Worm (Caenorhabditis elegans): ENCODE results near the gene emb-8.

emb-8 gene

DNA sequence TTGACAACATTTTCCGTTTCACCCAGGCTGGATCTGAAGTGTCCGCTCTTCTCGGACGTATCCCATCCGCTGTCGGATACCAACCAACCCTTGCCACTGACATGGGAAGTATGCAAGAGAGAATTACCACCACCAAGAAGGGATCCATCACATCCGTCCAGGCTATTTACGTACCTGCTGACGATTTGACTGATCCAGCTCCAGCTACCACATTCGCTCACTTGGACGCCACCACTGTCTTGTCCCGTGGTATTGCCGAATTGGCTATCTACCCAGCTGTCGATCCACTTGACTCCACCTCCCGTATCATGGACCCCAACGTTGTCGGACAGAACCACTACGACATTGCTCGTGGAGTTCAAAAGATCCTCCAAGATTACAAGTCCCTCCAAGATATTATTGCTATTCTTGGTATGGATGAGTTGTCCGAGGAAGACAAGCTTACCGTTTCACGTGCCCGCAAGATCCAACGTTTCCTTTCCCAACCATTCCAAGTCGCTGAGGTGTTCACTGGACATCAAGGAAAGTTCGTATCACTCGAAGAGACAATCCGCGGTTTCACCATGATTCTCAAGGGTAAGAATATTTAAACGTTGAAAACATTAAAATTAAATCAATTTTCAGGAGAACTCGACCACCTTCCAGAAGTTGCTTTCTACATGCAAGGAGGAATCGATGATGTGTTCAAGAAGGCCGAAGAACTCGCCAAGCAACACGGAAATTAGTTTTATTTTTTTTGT lies 30.2 kb upstream of the emb-8 start:
- no peak for TF ChIP-seq nhr-25 (tag; optimal IDR thresholded peaks at IDR 0.05)
- peak; percentile 35 for TF ChIP-seq nhr-23 (tag; optimal IDR thresholded peaks at IDR 0.05)
- TF ChIP-seq sma-3 (GFP tag; optimal IDR thresholded peaks at IDR 0.05), result no peak

ce11 chrIII:5228839-5229238 lies 29.4 kb upstream of the emb-8 start:
- TF ChIP-seq ZK546.5 (tag; optimal IDR thresholded peaks at IDR 0.05) (no peak), sem-4 (tag; optimal IDR thresholded peaks at IDR 0.05) (no peak), ceh-16 (tag; optimal IDR thresholded peaks at IDR 0.05) (no peak), crh-2 (tag; optimal IDR thresholded peaks at IDR 0.05) (no peak), peb-1 (tag; optimal IDR thresholded peaks at IDR 0.05) (no peak), ztf-1 (GFP tag; conservative IDR thresholded peaks at IDR 0.05) (no peak), Y55F3AM.14 (GFP tag; optimal IDR thresholded peaks at IDR 0.05) (no peak), nhr-6 (tag; optimal IDR thresholded peaks at IDR 0.05) (no peak), nhr-11 (tag; optimal IDR thresholded peaks at IDR 0.05) (no peak), nhr-129 (tag; optimal IDR thresholded peaks at IDR 0.05) (no peak), lin-11 (tag; optimal IDR thresholded peaks at IDR 0.05) (no peak), unc-62 (GFP tag; optimal IDR thresholded peaks at IDR 0.05) (no peak), unc-55 (GFP tag; optimal IDR thresholded peaks at IDR 0.05) (no peak), skn-1 (tag; optimal IDR thresholded peaks at IDR 0.05) (no peak), sma-9 (GFP tag; optimal IDR thresholded peaks at IDR 0.05) (no peak), sma-9 (tag; optimal IDR thresholded peaks at IDR 0.05) (no peak), aly-2 (tag; optimal IDR thresholded peaks at IDR 0.05) (no peak), lin-39 (tag; optimal IDR thresholded peaks at IDR 0.05) (no peak), nhr-23 (tag; optimal IDR thresholded peaks at IDR 0.05) (no peak), C34F6.9 (tag; optimal IDR thresholded peaks at IDR 0.05) (no peak)

ce11 chrIII:5227831-5228467 lies 28.5 kb upstream of the emb-8 start, which contains the start of the genes C34E10.12, C34E10.10 and atp-2:
Gene C34E10.12, minus strand, starts transcription at chrIII:5227881.
Gene C34E10.10, minus strand, starts transcription at chrIII:5227884.
Gene atp-2, plus strand, starts transcription at chrIII:5228417.
- TF ChIP-seq ZK546.5 (tag; optimal IDR thresholded peaks at IDR 0.05) (peak; percentile 3), lsy-2 (tag; optimal IDR thresholded peaks at IDR 0.05) (peak; percentile 65 to 93), nhr-6 (tag; optimal IDR thresholded peaks at IDR 0.05) (peak; percentile 60), nhr-129 (tag; optimal IDR thresholded peaks at IDR 0.05) (peak; percentile 86), mdl-1 (tag; optimal IDR thresholded peaks at IDR 0.05) (peak in 1 of 2 experiments; percentile 56), F13H6.1 (tag; optimal IDR thresholded peaks at IDR 0.05) (peak; percentile 74), ztf-11 (tag; optimal IDR thresholded peaks at IDR 0.05) (no peak), ceh-82 (tag; optimal IDR thresholded peaks at IDR 0.05) (peak; percentile 35), skn-1 (tag; optimal IDR thresholded peaks at IDR 0.05) (peak; percentile 49), R02D3.7 (tag; optimal IDR thresholded peaks at IDR 0.05) (no peak), zag-1 (tag; optimal IDR thresholded peaks at IDR 0.05) (peak; percentile 68), C34F6.9 (tag; optimal IDR thresholded peaks at IDR 0.05) (peak; percentile 91), nhr-21 (tag; optimal IDR thresholded peaks at IDR 0.05) (peak; percentile 62), lin-13 (GFP tag; optimal IDR thresholded peaks at IDR 0.05) (peak; percentile 92), unc-55 (GFP tag; optimal IDR thresholded peaks at IDR 0.05) (peak; percentile 98), sem-4 (tag; optimal IDR thresholded peaks at IDR 0.05) (peak; percentile 68), unc-39 (tag; optimal IDR thresholded peaks at IDR 0.05) (no peak), gmeb-1 (tag; optimal IDR thresholded peaks at IDR 0.05) (peak; percentile 86), crh-2 (tag; optimal IDR thresholded peaks at IDR 0.05) (peak; percentile 93), ztf-1 (GFP tag; conservative IDR thresholded peaks at IDR 0.05) (no peak), sma-9 (GFP tag; optimal IDR thresholded peaks at IDR 0.05) (peak; percentile 59), sma-9 (tag; optimal IDR thresholded peaks at IDR 0.05) (no peak), sma-3 (GFP tag; optimal IDR thresholded peaks at IDR 0.05) (peak; percentile 89), blmp-1 (tag; optimal IDR thresholded peaks at IDR 0.05; ENCODE audit: insufficient read depth) (peak; percentile 36), mab-5 (tag; optimal IDR thresholded peaks at IDR 0.05) (peak; percentile 50), ama-1 (optimal IDR thresholded peaks at IDR 0.05) (peak; percentile 74), lin-11 (tag; optimal IDR thresholded peaks at IDR 0.05) (peak; percentile 96), lin-39 (tag; optimal IDR thresholded peaks at IDR 0.05) (no peak), ztf-4 (tag; optimal IDR thresholded peaks at IDR 0.05) (peak; percentile 74), nhr-25 (tag; optimal IDR thresholded peaks at IDR 0.05) (peak; percentile 91), snpc-4 (tag; optimal IDR thresholded peaks at IDR 0.05) (peak; percentile 60), fos-1 (tag; optimal IDR thresholded peaks at IDR 0.05) (peak; percentile 84), nhr-10 (tag; optimal IDR thresholded peaks at IDR 0.05) (no peak), ceh-16 (tag; optimal IDR thresholded peaks at IDR 0.05) (peak; percentile 50), mbf-1 (tag; optimal IDR thresholded peaks at IDR 0.05) (no peak)
